Worm (Caenorhabditis elegans): ENCODE results near the gene F54D5.9.

Gene F54D5.9

ce11 chrII:11534429-11535099, 10.1 kb downstream of the F54D5.9 start, which contains the start of gene Y62F5A.12 (continued):
- peak; percentile 66 for TF ChIP-seq zim-3 (tag; optimal IDR thresholded peaks at IDR 0.05)
- TF ChIP-seq B0019.2 (GFP tag; conservative IDR thresholded peaks at IDR 0.05): peak; percentile 86
- TF ChIP-seq unc-130 (GFP tag; optimal IDR thresholded peaks at IDR 0.05): peak; percentile 88
- TF ChIP-seq lin-40 (tag; optimal IDR thresholded peaks at IDR 0.05): peak; percentile 83
- peak; percentile 97 for TF ChIP-seq ceh-91 (GFP tag; IDR thresholded peaks at IDR 0.05)
- TF ChIP-seq attf-6 (GFP tag; IDR thresholded peaks at IDR 0.05): peak; percentile 74
- peak; percentile 99 for TF ChIP-seq mcd-1 (GFP tag; IDR thresholded peaks at IDR 0.05)
- TF ChIP-seq zfh-2 (GFP tag; conservative IDR thresholded peaks at IDR 0.05): peak; percentile 70; the same call in 1 of the 2 replicates
- peak; percentile 14 for TF ChIP-seq nhr-90 (tag; optimal IDR thresholded peaks at IDR 0.05)
- peak; percentile 61 for TF ChIP-seq nhr-80 (tag; optimal IDR thresholded peaks at IDR 0.05)
- TF ChIP-seq let-526 (GFP tag; IDR thresholded peaks at IDR 0.05): peak; percentile 99
- TF ChIP-seq B0035.1 (tag; optimal IDR thresholded peaks at IDR 0.05): peak; percentile 35
- TF ChIP-seq C17E4.6 (GFP tag; IDR thresholded peaks at IDR 0.05): peak; percentile 67
- peak; percentile 98 for TF ChIP-seq bed-2 (GFP tag; IDR thresholded peaks at IDR 0.05)
- peak; percentile 31 for TF ChIP-seq ccch-3 (GFP tag; optimal IDR thresholded peaks at IDR 0.05)
- peak; percentile 75; the same call in 1 of the 2 replicates for TF ChIP-seq aptf-3 (GFP tag; IDR thresholded peaks at IDR 0.05)
- TF ChIP-seq hmg-20 (GFP tag; IDR thresholded peaks at IDR 0.05): peak; percentile 74
- TF ChIP-seq Y79H2A.3 (GFP tag; conservative IDR thresholded peaks at IDR 0.05): peak; percentile 89
- TF ChIP-seq dpl-1 (GFP tag; optimal IDR thresholded peaks at IDR 0.05): peak; percentile 60
- TF ChIP-seq madf-6 (GFP tag; IDR thresholded peaks at IDR 0.05): peak; percentile 96
- TF ChIP-seq cebp-1 (GFP tag; IDR thresholded peaks at IDR 0.05): peak; percentile 89
- peak; percentile 83 for TF ChIP-seq cebp-1 (tag; optimal IDR thresholded peaks at IDR 0.05)
- TF ChIP-seq ztf-25 (GFP tag; IDR thresholded peaks at IDR 0.05): peak; percentile 99
- peak; percentile 93 for TF ChIP-seq Y53F4B.3 (GFP tag; IDR thresholded peaks at IDR 0.05)
- peak; percentile 99 for TF ChIP-seq D2030.7 (GFP tag; IDR thresholded peaks at IDR 0.05)
- peak; percentile 91 for TF ChIP-seq egrh-3 (GFP tag; IDR thresholded peaks at IDR 0.05)
- peak; percentile 86 for TF ChIP-seq ztf-18 (tag; optimal IDR thresholded peaks at IDR 0.05)
- TF ChIP-seq chd-7 (tag; optimal IDR thresholded peaks at IDR 0.05): peak; percentile 63
- peak in 1 of 2 experiments; percentile 58 for TF ChIP-seq let-607 (tag; optimal IDR thresholded peaks at IDR 0.05)
- peak; percentile 53 for TF ChIP-seq xnd-1 (tag; optimal IDR thresholded peaks at IDR 0.05)
- TF ChIP-seq egl-18 (GFP tag; IDR thresholded peaks at IDR 0.05): peak; percentile 86
- TF ChIP-seq ekl-4 (GFP tag; IDR thresholded peaks at IDR 0.05): peak; percentile 94
- TF ChIP-seq pbrm-1 (GFP tag; IDR thresholded peaks at IDR 0.05): peak; percentile 96
- TF ChIP-seq K12H6.12 (tag; optimal IDR thresholded peaks at IDR 0.05): peak; percentile 87
- TF ChIP-seq lin-26 (GFP tag; IDR thresholded peaks at IDR 0.05): peak; percentile 90
- peak; percentile 93 for TF ChIP-seq ceh-27 (GFP tag; optimal IDR thresholded peaks at IDR 0.05)
- TF ChIP-seq F52B5.7 (tag; optimal IDR thresholded peaks at IDR 0.05): peak; percentile 65
- peak; percentile 88 for TF ChIP-seq athp-1 (tag; optimal IDR thresholded peaks at IDR 0.05)
- peak; percentile 85 for TF ChIP-seq attf-3 (GFP tag; conservative IDR thresholded peaks at IDR 0.05)
- peak; percentile 38 for TF ChIP-seq atf-7 (tag; optimal IDR thresholded peaks at IDR 0.05)
- TF ChIP-seq aptf-2 (GFP tag; conservative IDR thresholded peaks at IDR 0.05): peak; percentile 96
- TF ChIP-seq ztf-6 (GFP tag; IDR thresholded peaks at IDR 0.05): peak; percentile 98
- peak; percentile 68 for TF ChIP-seq ztf-26 (tag; optimal IDR thresholded peaks at IDR 0.05)
- peak; percentile 98 for TF ChIP-seq ztf-28 (GFP tag; IDR thresholded peaks at IDR 0.05)
- TF ChIP-seq F49E8.2 (tag; optimal IDR thresholded peaks at IDR 0.05; ENCODE audit: insufficient read depth): peak; percentile 55
- peak; percentile 58 for TF ChIP-seq snpc-3.4 (tag; optimal IDR thresholded peaks at IDR 0.05)
- peak; percentile 91 for TF ChIP-seq hsf-1 (GFP tag; IDR thresholded peaks at IDR 0.05)
- TF ChIP-seq B0336.3 (GFP tag; IDR thresholded peaks at IDR 0.05): peak; percentile 78
